Worm (Caenorhabditis elegans) whole organism, L4 larva: Measurements from ENCODE around the gene rpl-20.

Experiments
- D1046.2 ChIP-seq: fragments of 200-800 bp; sonication (Bioruptor generic); IDR thresholded peaks from 2 replicates; pipeline ENCODE4 v1.3.6; 2022; ENCODE audit warnings: missing genetic modification characterization, missing compliant biosample characterization
- F37D6.2 ChIP-seq: sonication (generic microtip); optimal IDR thresholded peaks from 2 replicates; lab custom pipeline; 2016; ENCODE audit warnings: mild to moderate bottlenecking, missing genetic modification characterization, missing compliant biosample characterization
- Y105C5A.15 ChIP-seq: fragments of 200-800 bp; sonication (Bioruptor generic); IDR thresholded peaks from 2 replicates; pipeline ENCODE4 v1.3.6; 2022; ENCODE audit warnings: missing genetic modification characterization, missing compliant biosample characterization
- arid-1 ChIP-seq: fragments of 200-800 bp; sonication (Bioruptor generic); conservative IDR thresholded peaks from 2 replicates; pipeline ENCODE4 v1.3.6; 2022; ENCODE audit warnings: missing genetic modification reagents, missing genetic modification characterization, missing compliant biosample characterization
- ceh-20 ChIP-seq: fragments of 200-800 bp; sonication (Bioruptor generic); IDR thresholded peaks from 2 replicates; pipeline ENCODE4 v1.3.6; 2022; ENCODE audit warnings: missing genetic modification reagents, missing genetic modification characterization, missing compliant biosample characterization
- ceh-28 ChIP-seq: fragments of 150-350 bp; optimal IDR thresholded peaks from 2 replicates; lab custom pipeline; 2014; ENCODE audit warnings: missing biosample characterization, missing genetic modification reagents, missing genetic modification characterization
- ceh-44 ChIP-seq: fragments of 200-800 bp; sonication (Bioruptor generic); IDR thresholded peaks from 2 replicates; pipeline ENCODE4 v1.3.6; 2022; ENCODE audit warnings: missing genetic modification reagents, missing genetic modification characterization, missing compliant biosample characterization
- ceh-62 ChIP-seq: sonication (generic microtip); optimal IDR thresholded peaks from 2 replicates; lab custom pipeline; 2017; ENCODE audit warnings: missing biosample characterization, missing genetic modification characterization
- ctbp-1 ChIP-seq: fragments of 200-800 bp; sonication (Bioruptor generic); IDR thresholded peaks from 2 replicates; pipeline ENCODE4 v1.3.6; 2022; ENCODE audit warnings: missing genetic modification reagents, missing genetic modification characterization, missing compliant biosample characterization
- daf-16 ChIP-seq, 3 experiments: sonication (generic microtip); optimal IDR thresholded peaks; 2 replicates each; lab custom pipeline; 2016 to 2017; ENCODE audit warnings: missing genetic modification characterization in 3 of 3, missing genetic modification reagents in 3 of 3, mild to moderate bottlenecking in 2 of 3, missing compliant biosample characterization in 2 of 3, missing biosample characterization in 1 of 3, moderate library complexity in 1 of 3
- daf-8 ChIP-seq: fragments of 200-800 bp; sonication (Bioruptor generic); IDR thresholded peaks from 2 replicates; pipeline ENCODE4 v1.3.6; 2022; ENCODE audit warnings: missing genetic modification characterization, missing compliant biosample characterization
- dmd-6 ChIP-seq: fragments of 200-800 bp; sonication (Bioruptor generic); IDR thresholded peaks from 2 replicates; pipeline ENCODE4 v1.3.6; 2022; ENCODE audit warnings: missing genetic modification reagents, missing genetic modification characterization, missing compliant biosample characterization
- dmd-9 ChIP-seq: fragments of 200-800 bp; sonication (Bioruptor generic); IDR thresholded peaks from 2 replicates; pipeline ENCODE4 v1.3.6; 2022; ENCODE audit warnings: missing genetic modification reagents, missing genetic modification characterization, missing compliant biosample characterization
- dpl-1 ChIP-seq: fragments of 150-350 bp; optimal IDR thresholded peaks from 2 replicates; lab custom pipeline; 2014; ENCODE audit warnings: missing biosample characterization, missing genetic modification reagents, missing genetic modification characterization
- dve-1 ChIP-seq: sonication (generic microtip); optimal IDR thresholded peaks from 2 replicates; lab custom pipeline; 2017; ENCODE audit warnings: antibody characterized with exemption, mild to moderate bottlenecking, missing genetic modification characterization, missing compliant biosample characterization; ENCODE audit not compliant: insufficient read depth
- egl-43 ChIP-seq: fragments of 200-800 bp; sonication (Bioruptor generic); IDR thresholded peaks from 2 replicates; pipeline ENCODE4 v1.3.6; 2022; ENCODE audit warnings: missing genetic modification reagents, missing genetic modification characterization, missing compliant biosample characterization
- fkh-10 ChIP-seq: fragments of 150-350 bp; optimal IDR thresholded peaks from 2 replicates; lab custom pipeline; 2014; ENCODE audit warnings: missing biosample characterization, missing genetic modification reagents, missing genetic modification characterization
- fos-1 ChIP-seq: fragments of 150-350 bp; optimal IDR thresholded peaks from 2 replicates; lab custom pipeline; 2014; ENCODE audit warnings: missing biosample characterization, missing genetic modification characterization
- hif-1 ChIP-seq, 2 experiments: sonication (generic microtip); optimal IDR thresholded peaks; 2 replicates each; lab custom pipeline; 2016 to 2017; ENCODE audit warnings: missing compliant biosample characterization in 2 of 2, missing genetic modification characterization in 2 of 2, missing genetic modification reagents in 2 of 2, missing genotype in 2 of 2, mild to moderate bottlenecking in 1 of 2
- hlh-11 ChIP-seq: fragments of 200-800 bp; sonication (Bioruptor generic); optimal IDR thresholded peaks from 2 replicates; lab custom pipeline; 2018; ENCODE audit warnings: mild to moderate bottlenecking, missing genetic modification characterization, missing compliant biosample characterization
- hlh-30 ChIP-seq: sonication (generic microtip); optimal IDR thresholded peaks from 2 replicates; lab custom pipeline; 2017; ENCODE audit warnings: antibody characterized with exemption, mild to moderate bottlenecking, missing genetic modification characterization, missing compliant biosample characterization; ENCODE audit not compliant: insufficient read depth
- hmg-1.1 ChIP-seq: fragments of 200-800 bp; sonication (Bioruptor generic); IDR thresholded peaks from 2 replicates; pipeline ENCODE4 v1.3.6; 2022; ENCODE audit warnings: missing genetic modification reagents, missing genetic modification characterization, missing compliant biosample characterization
- lin-1 ChIP-seq: fragments of 200-800 bp; sonication (Bioruptor generic); IDR thresholded peaks from 2 replicates; pipeline ENCODE4 v1.3.6; 2022; ENCODE audit warnings: missing genetic modification reagents, missing genetic modification characterization, missing compliant biosample characterization
- lin-13 ChIP-seq: fragments of 150-350 bp; optimal IDR thresholded peaks from 2 replicates; lab custom pipeline; 2014; ENCODE audit warnings: missing biosample characterization, missing genetic modification reagents, missing genetic modification characterization
- lin-29 ChIP-seq: fragments of 200-800 bp; sonication (Bioruptor generic); IDR thresholded peaks from 2 replicates; pipeline ENCODE4 v1.3.6; 2022; ENCODE audit warnings: missing genetic modification reagents, missing genetic modification characterization, missing compliant biosample characterization
- lin-38 ChIP-seq: fragments of 200-800 bp; sonication (Bioruptor generic); IDR thresholded peaks from 2 replicates; pipeline ENCODE4 v1.3.6; 2022; ENCODE audit warnings: missing genetic modification reagents, missing genetic modification characterization, missing compliant biosample characterization
- lsy-2 ChIP-seq, 2 experiments: fragments of 150-350 bp in 1 of 2; sonication (generic microtip) in 1 of 2; optimal IDR thresholded peaks; 2 replicates each; lab custom pipeline; 2014 to 2017; ENCODE audit warnings: missing biosample characterization in 2 of 2, missing genetic modification characterization in 2 of 2
- madf-5 ChIP-seq, 2 experiments: fragments of 200-800 bp; sonication (Bioruptor generic); IDR thresholded peaks; 2 replicates each; pipeline ENCODE4 v1.3.6; 2022; ENCODE audit warnings: missing compliant biosample characterization in 2 of 2, missing genetic modification characterization in 2 of 2
- madf-9 ChIP-seq: fragments of 200-800 bp; sonication (Bioruptor generic); conservative IDR thresholded peaks from 2 replicates; pipeline ENCODE4 v1.3.6; 2022; ENCODE audit warnings: missing genetic modification reagents, missing genetic modification characterization, missing compliant biosample characterization
- mdl-1 ChIP-seq, 2 experiments: fragments of 150-350 bp in 1 of 2; sonication (generic microtip) in 1 of 2; optimal IDR thresholded peaks; 2 replicates each; lab custom pipeline; 2014 to 2017; ENCODE audit warnings: missing biosample characterization in 2 of 2, missing genetic modification characterization in 2 of 2
- mep-1 ChIP-seq: fragments of 150-350 bp; sonication (generic microtip); optimal IDR thresholded peaks from 3 replicates; lab custom pipeline; 2014; ENCODE audit warnings: missing biosample characterization, missing genetic modification characterization
- mes-2 ChIP-seq: sonication (generic microtip); optimal IDR thresholded peaks from 2 replicates; lab custom pipeline; 2016; ENCODE audit warnings: missing genotype, mild to moderate bottlenecking, missing genetic modification characterization, missing compliant biosample characterization; ENCODE audit not compliant: poor library complexity, severe bottlenecking
- mxl-2 ChIP-seq: fragments of 200-800 bp; sonication (Bioruptor generic); conservative IDR thresholded peaks from 2 replicates; pipeline ENCODE4 v1.3.6; 2022; ENCODE audit warnings: missing genetic modification reagents, missing genetic modification characterization, missing compliant biosample characterization
- mxl-3 ChIP-seq: fragments of 200-800 bp; sonication (Bioruptor generic); optimal IDR thresholded peaks from 2 replicates; lab custom pipeline; 2018; ENCODE audit warnings: mild to moderate bottlenecking, missing genetic modification characterization, missing compliant biosample characterization
- nhr-102 ChIP-seq: sonication (generic microtip); optimal IDR thresholded peaks from 2 replicates; lab custom pipeline; 2016; ENCODE audit warnings: mild to moderate bottlenecking, missing genetic modification characterization, moderate library complexity, missing compliant biosample characterization
- nhr-11 ChIP-seq: fragments of 150-350 bp; optimal IDR thresholded peaks from 2 replicates; lab custom pipeline; 2014; ENCODE audit warnings: missing biosample characterization, missing genetic modification characterization
- nhr-25 ChIP-seq: sonication (generic microtip); optimal IDR thresholded peaks from 2 replicates; lab custom pipeline; 2017; ENCODE audit warnings: missing genetic modification characterization, mild to moderate bottlenecking, missing compliant biosample characterization, antibody characterized with exemption, moderate library complexity, borderline replicate concordance; ENCODE audit not compliant: insufficient read depth
- nhr-28 ChIP-seq: fragments of 150-350 bp; optimal IDR thresholded peaks from 2 replicates; lab custom pipeline; 2014; ENCODE audit warnings: missing biosample characterization, missing genetic modification characterization
- nhr-41 ChIP-seq: fragments of 200-800 bp; sonication (Bioruptor generic); IDR thresholded peaks from 2 replicates; pipeline ENCODE4 v1.3.6; 2022; ENCODE audit warnings: missing genetic modification reagents, missing genetic modification characterization, missing compliant biosample characterization
- nhr-42 ChIP-seq: fragments of 200-800 bp; sonication (Bioruptor generic); IDR thresholded peaks from 2 replicates; pipeline ENCODE4 v1.3.6; 2022; ENCODE audit warnings: missing genetic modification characterization, missing compliant biosample characterization
- nhr-48 ChIP-seq: sonication (generic microtip); optimal IDR thresholded peaks from 2 replicates; lab custom pipeline; 2016; ENCODE audit warnings: mild to moderate bottlenecking, missing genetic modification characterization, missing compliant biosample characterization
- nhr-6 ChIP-seq: fragments of 150-350 bp; optimal IDR thresholded peaks from 2 replicates; lab custom pipeline; 2014; ENCODE audit warnings: missing biosample characterization, missing genetic modification characterization
- nhr-77 ChIP-seq: fragments of 150-350 bp; optimal IDR thresholded peaks from 2 replicates; lab custom pipeline; 2014; ENCODE audit warnings: missing biosample characterization, missing genetic modification characterization
- pha-4 ChIP-seq, 2 experiments: fragments of 150-350 bp in 1 of 2; fragments of 200-800 bp in 1 of 2; sonication (Bioruptor generic) in 1 of 2; IDR thresholded peaks in 1 of 2; optimal IDR thresholded peaks in 1 of 2; 2 replicates each; pipeline versions ENCODE4 v1.3.6 to Lab custom; 2014 to 2022; ENCODE audit warnings: missing genetic modification characterization in 2 of 2, missing genetic modification reagents in 2 of 2, missing biosample characterization in 1 of 2, missing compliant biosample characterization in 1 of 2
- rbr-2 ChIP-seq: sonication (generic microtip); optimal IDR thresholded peaks from 2 replicates; lab custom pipeline; 2016; ENCODE audit warnings: missing genotype, missing genetic modification characterization, missing compliant biosample characterization
- set-16 ChIP-seq: fragments of 200-800 bp; sonication (Bioruptor generic); IDR thresholded peaks from 2 replicates; pipeline ENCODE4 v1.3.6; 2022; ENCODE audit warnings: missing genetic modification reagents, missing genetic modification characterization, missing compliant biosample characterization
- snpc-1.2 ChIP-seq: fragments of 200-800 bp; sonication (Bioruptor generic); IDR thresholded peaks from 2 replicates; pipeline ENCODE4 v1.3.6; 2022; ENCODE audit warnings: missing genetic modification reagents, missing genetic modification characterization, missing compliant biosample characterization
- zfp-3 ChIP-seq: fragments of 200-800 bp; sonication (Bioruptor generic); conservative IDR thresholded peaks from 2 replicates; pipeline ENCODE4 v1.3.6; 2022; ENCODE audit warnings: missing genetic modification reagents, missing genetic modification characterization, missing compliant biosample characterization

Gene rpl-20

ce11 chrIV:4705182-4705581 is 44.4 kb downstream of the rpl-20 start:
- TF ChIP-seq nhr-28 (tag; lab: Kevin White, UChicago) (peak; percentile 86), snpc-1.2 (no peak), dmd-9 (GFP tag; lab: Robert Waterston, UW) (0 out of 2 replicates have a peak, but pooled peaks have one; percentile 37), mdl-1 (tag; optimal IDR thresholded peaks at IDR 0.05; lab: Kevin White, UChicago) (peak in 1 of 2 experiments; percentile 56), mxl-3 (GFP tag; lab: Kevin White, UChicago) (peak; percentile 90), D1046.2 (GFP tag; lab: Robert Waterston, UW) (0 out of 2 replicates have a peak, but pooled peaks have one; percentile 33), lin-38 (GFP tag; lab: Robert Waterston, UW) (peak; percentile 67), dmd-6 (GFP tag; lab: Robert Waterston, UW) (peak; percentile 70; the same call in 1 of the 2 replicates), hlh-30 (tag; lab: Kevin White, UChicago) (peak; percentile 48), Y105C5A.15 (GFP tag; lab: Robert Waterston, UW) (no peak), ceh-28 (tag; lab: Kevin White, UChicago) (no peak), nhr-41 (GFP tag; lab: Robert Waterston, UW) (no peak), nhr-48 (tag; lab: Kevin White, UChicago) (peak; percentile 30), madf-5 (GFP tag; IDR thresholded peaks at IDR 0.05; lab: Robert Waterston, UW) (no peak), hmg-1.1 (GFP tag; lab: Robert Waterston, UW) (peak; percentile 82), ceh-20 (peak; percentile 17; the same call in 1 of the 2 replicates), nhr-77 (tag; lab: Kevin White, UChicago) (peak; percentile 43), nhr-25 (tag; lab: Kevin White, UChicago) (peak; percentile 42), nhr-11 (tag; lab: Kevin White, UChicago) (peak; percentile 62), ceh-62 (no peak), madf-9 (GFP tag; lab: Robert Waterston, UW) (no peak), nhr-42 (GFP tag; lab: Robert Waterston, UW) (0 out of 2 replicates have a peak, but pooled peaks have one; percentile 48), ctbp-1 (GFP tag; lab: Robert Waterston, UW) (peak; percentile 62; the same call in 1 of the 2 replicates), egl-43 (GFP tag; lab: Robert Waterston, UW) (peak; percentile 52; the same call in 1 of the 2 replicates), F37D6.2 (tag; lab: Kevin White, UChicago) (peak; percentile 35), dve-1 (peak; percentile 59), daf-16 (GFP tag; optimal IDR thresholded peaks at IDR 0.05; lab: Kevin White, UChicago) (no peak), daf-16 (tag; optimal IDR thresholded peaks at IDR 0.05; lab: Kevin White, UChicago) (peak; percentile 42), pha-4 (GFP tag; IDR thresholded peaks at IDR 0.05; lab: Robert Waterston, UW) (0 out of 2 replicates have a peak, but pooled peaks have one; percentile 15), pha-4 (tag; optimal IDR thresholded peaks at IDR 0.05; lab: Kevin White, UChicago) (no peak), mxl-2 (no peak), lin-29 (GFP tag; lab: Robert Waterston, UW) (no peak), lsy-2 (tag; optimal IDR thresholded peaks at IDR 0.05; lab: Kevin White, UChicago) (peak; percentile 47 to 77), mes-2 (tag; lab: Kevin White, UChicago) (peak; percentile 77), hif-1 (tag; optimal IDR thresholded peaks at IDR 0.05; lab: Kevin White, UChicago) (peak in 1 of 2 experiments; percentile 42), fkh-10 (GFP tag; lab: Kevin White, UChicago) (no peak), hlh-11 (tag; lab: Kevin White, UChicago) (peak; percentile 90), set-16 (GFP tag; lab: Robert Waterston, UW) (peak; percentile 73), fos-1 (tag; lab: Kevin White, UChicago) (no peak), mep-1 (peak; percentile 86), nhr-6 (peak; percentile 50), ceh-44 (no peak), zfp-3 (GFP tag; lab: Robert Waterston, UW) (no peak), rbr-2 (tag; lab: Kevin White, UChicago) (peak; percentile 56), lin-1 (peak; percentile 61), arid-1 (GFP tag; lab: Robert Waterston, UW) (peak; percentile 43; the same call in 1 of the 2 replicates), nhr-102 (tag; lab: Kevin White, UChicago) (no peak), daf-8 (GFP tag; lab: Robert Waterston, UW) (no peak), dpl-1 (GFP tag; lab: Kevin White, UChicago) (peak; percentile 22), lin-13 (peak; percentile 68)
